Worm (Caenorhabditis elegans) whole organism, young adult: ENCODE measurements around the gene ZK1098.6.

Experiments used
- B0261.1 ChIP-seq: sonication (generic microtip); optimal IDR thresholded peaks from 2 replicates; lab custom pipeline; 2016; ENCODE audit warnings: mild to moderate bottlenecking, missing genetic modification characterization, moderate library complexity, missing compliant biosample characterization
- F37B4.10 ChIP-seq: fragments of 200-800 bp; sonication (Bioruptor generic); IDR thresholded peaks from 2 replicates; pipeline ENCODE4 v1.3.6; 2022; ENCODE audit warnings: missing genetic modification characterization, missing compliant biosample characterization
- Y53G8AR.9 ChIP-seq: fragments of 200-800 bp; sonication (Bioruptor generic); conservative IDR thresholded peaks from 2 replicates; pipeline ENCODE4 v1.3.6; 2022; ENCODE audit warnings: missing genetic modification reagents, missing genetic modification characterization, missing compliant biosample characterization
- Y67H2A.10 ChIP-seq: fragments of 200-800 bp; sonication (Bioruptor generic); conservative IDR thresholded peaks from 2 replicates; pipeline ENCODE4 v1.3.6; 2022; ENCODE audit warnings: missing genetic modification reagents, missing genetic modification characterization, missing compliant biosample characterization
- athp-1 ChIP-seq: sonication (generic microtip); optimal IDR thresholded peaks from 2 replicates; lab custom pipeline; 2017; ENCODE audit warnings: mild to moderate bottlenecking, missing genetic modification characterization, missing compliant biosample characterization
- bed-1 ChIP-seq: fragments of 200-800 bp; sonication (Bioruptor generic); IDR thresholded peaks from 2 replicates; pipeline ENCODE4 v1.3.6; 2022; ENCODE audit warnings: missing genetic modification reagents, missing genetic modification characterization, missing compliant biosample characterization
- ceh-79 ChIP-seq: sonication (generic microtip); optimal IDR thresholded peaks from 2 replicates; lab custom pipeline; 2017; ENCODE audit warnings: mild to moderate bottlenecking, missing genetic modification characterization, missing compliant biosample characterization
- dpl-1 ChIP-seq: fragments of 150-350 bp; optimal IDR thresholded peaks from 2 replicates; lab custom pipeline; 2014; ENCODE audit warnings: missing biosample characterization, missing genetic modification reagents, missing genetic modification characterization
- egrh-3 ChIP-seq: fragments of 200-800 bp; sonication (Bioruptor generic); IDR thresholded peaks from 2 replicates; pipeline ENCODE4 v1.3.6; 2022; ENCODE audit warnings: missing genetic modification reagents, missing genetic modification characterization, missing compliant biosample characterization
- snpc-4 ChIP-seq, 5 experiments: fragments of 150-350 bp in 1 of 5; sonication (generic microtip) in 4 of 5; optimal IDR thresholded peaks; 2 replicates each; lab custom pipeline; 2014 to 2018; ENCODE audit warnings: missing genetic modification characterization in 5 of 5, missing biosample characterization in 3 of 5, antibody characterized with exemption in 2 of 5, mild to moderate bottlenecking in 2 of 5, missing compliant biosample characterization in 2 of 5, missing genotype in 2 of 5, moderate library complexity in 2 of 5, missing genetic modification reagents in 1 of 5
- tbp1 ChIP-seq: fragments of 200-800 bp; sonication (Bioruptor generic); optimal IDR thresholded peaks from 2 replicates; lab custom pipeline; 2018; ENCODE audit warnings: mild to moderate bottlenecking, missing genetic modification characterization, missing compliant biosample characterization
- tlf-1 ChIP-seq: fragments of 200-800 bp; sonication (Bioruptor generic); optimal IDR thresholded peaks from 2 replicates; lab custom pipeline; 2018; ENCODE audit warnings: mild to moderate bottlenecking, missing genetic modification characterization, missing compliant biosample characterization
- unc-130 ChIP-seq: sonication (generic microtip); optimal IDR thresholded peaks from 2 replicates; lab custom pipeline; 2016; ENCODE audit warnings: missing genetic modification reagents, missing genetic modification characterization, missing compliant biosample characterization

ce11 chrIII:9564410-9564809 is 37.5 kb downstream of the ZK1098.6 start, which contains the start of gene C48B4.10:
- TF ChIP-seq Y53G8AR.9 (GFP tag; lab: Robert Waterston, UW) (no peak), athp-1 (no peak), unc-130 (no peak), ceh-79 (tag; lab: Kevin White, UChicago) (no peak), dpl-1 (no peak), Y67H2A.10 (GFP tag; lab: Robert Waterston, UW) (no peak), egrh-3 (no peak), tlf-1 (GFP tag; lab: Kevin White, UChicago) (no peak), snpc-4 (GFP tag; optimal IDR thresholded peaks at IDR 0.05; lab: Kevin White, UChicago) (no peak), snpc-4 (tag; optimal IDR thresholded peaks at IDR 0.05; lab: Kevin White, UChicago) (no peak), B0261.1 (tag; lab: Kevin White, UChicago) (no peak), bed-1 (GFP tag; lab: Robert Waterston, UW) (no peak), F37B4.10 (GFP tag; lab: Robert Waterston, UW) (no peak), tbp1 (GFP tag; lab: Kevin White, UChicago) (no peak)
